Fruit fly (Drosophila melanogaster): ENCODE measurements around the gene CG17786.

CG17786 gene

DNA sequence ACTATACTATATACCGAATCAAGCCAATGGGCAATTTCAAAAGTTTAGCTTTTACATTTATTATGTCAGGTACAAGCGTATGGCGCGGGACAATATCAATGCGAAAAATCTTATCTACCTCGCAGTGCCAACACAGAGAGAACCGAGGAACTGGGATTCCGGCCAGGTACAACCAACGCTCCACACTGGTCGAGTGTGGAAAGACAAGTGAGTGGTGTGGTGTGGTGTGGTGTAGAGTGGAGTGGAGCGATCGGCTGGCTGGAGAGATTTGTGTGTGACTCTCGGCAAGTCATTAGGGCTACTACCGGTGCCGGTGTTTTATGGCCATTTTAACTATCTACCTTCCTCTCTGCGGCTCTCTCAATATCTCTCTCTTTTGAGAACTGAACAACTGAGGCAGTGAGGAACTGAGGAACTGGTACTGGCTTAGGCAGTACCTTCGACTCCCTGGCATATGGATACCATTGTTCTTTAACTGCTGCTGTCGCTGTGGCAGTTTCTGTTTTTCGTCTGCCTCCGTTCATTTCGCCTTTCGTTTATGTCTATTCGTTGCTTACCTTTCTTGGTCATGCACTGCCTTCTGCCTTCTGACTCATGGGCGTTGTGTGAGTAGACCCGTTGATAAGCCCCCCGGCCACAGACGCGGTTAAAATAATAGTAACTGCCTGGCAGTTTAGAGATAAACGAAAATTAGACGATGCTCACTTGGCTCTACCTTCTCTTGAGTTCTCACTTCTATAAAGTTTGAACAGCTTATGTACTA lies 40.9 kb upstream of the CG17786 start:
- TF ChIP-seq ttk (optimal IDR thresholded peaks at IDR 0.05) (no peak), insv (optimal IDR thresholded peaks at IDR 0.05) (no peak), psq (optimal IDR thresholded peaks at IDR 0.05) (no peak), h (optimal IDR thresholded peaks at IDR 0.05) (no peak), Myc (optimal IDR thresholded peaks at IDR 0.05) (no peak), Sin3A (optimal IDR thresholded peaks at IDR 0.05) (no peak)

DNA sequence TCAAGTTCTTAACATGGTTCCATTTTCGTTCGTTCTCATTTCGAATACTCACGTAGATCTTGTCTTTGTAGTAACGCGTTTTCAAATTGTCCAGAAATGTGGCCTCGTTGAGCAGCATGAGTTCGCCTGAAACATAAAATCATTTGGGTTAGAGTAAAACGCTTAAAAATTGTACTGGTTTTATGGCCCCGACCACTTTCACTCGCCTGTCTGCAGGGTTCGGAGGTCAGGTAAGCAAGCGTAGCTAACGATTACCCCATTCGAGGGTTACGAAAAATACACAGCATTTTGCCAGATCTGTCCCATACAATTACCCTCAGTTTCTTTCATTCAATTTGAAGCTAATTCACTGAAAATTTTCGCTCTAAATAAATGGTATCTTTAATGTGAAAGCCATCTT lies 39.8 kb upstream of the CG17786 start:
- no peak for TF ChIP-seq psq (optimal IDR thresholded peaks at IDR 0.05)
- TF ChIP-seq insv (optimal IDR thresholded peaks at IDR 0.05) = no peak
- no peak for TF ChIP-seq h (optimal IDR thresholded peaks at IDR 0.05)
- TF ChIP-seq Sin3A (optimal IDR thresholded peaks at IDR 0.05) = no peak
- no peak for TF ChIP-seq Myc (optimal IDR thresholded peaks at IDR 0.05)
- no peak for TF ChIP-seq ttk (optimal IDR thresholded peaks at IDR 0.05)

DNA sequence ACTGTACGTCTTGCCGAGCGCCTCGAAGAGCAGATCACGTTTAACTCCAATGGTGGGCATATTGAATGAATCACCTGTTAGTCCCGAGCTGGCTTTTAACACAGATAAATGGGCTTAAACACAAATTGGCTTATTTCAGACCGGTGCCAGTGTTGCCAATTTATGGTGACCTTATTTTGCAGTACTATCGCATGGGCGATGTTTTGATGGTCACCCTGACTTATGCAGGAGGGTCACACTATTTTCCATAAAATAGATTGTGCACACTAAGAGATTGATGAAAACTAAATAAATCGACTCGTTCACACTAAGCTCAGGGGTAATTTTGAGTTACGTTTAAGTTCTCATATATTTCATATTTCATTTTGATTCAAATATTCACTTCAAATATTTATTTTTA lies 34.0 kb upstream of the CG17786 start, which contains the start of gene beta-PheRS:
Gene beta-PheRS (minus strand): TSS at position 186 of the 400 bp plus-strand sequence.
- TF ChIP-seq psq (optimal IDR thresholded peaks at IDR 0.05) (no peak), h (optimal IDR thresholded peaks at IDR 0.05) (no peak), Myc (optimal IDR thresholded peaks at IDR 0.05) (no peak), Sin3A (optimal IDR thresholded peaks at IDR 0.05) (no peak), ttk (optimal IDR thresholded peaks at IDR 0.05) (no peak), insv (optimal IDR thresholded peaks at IDR 0.05) (no peak)

DNA sequence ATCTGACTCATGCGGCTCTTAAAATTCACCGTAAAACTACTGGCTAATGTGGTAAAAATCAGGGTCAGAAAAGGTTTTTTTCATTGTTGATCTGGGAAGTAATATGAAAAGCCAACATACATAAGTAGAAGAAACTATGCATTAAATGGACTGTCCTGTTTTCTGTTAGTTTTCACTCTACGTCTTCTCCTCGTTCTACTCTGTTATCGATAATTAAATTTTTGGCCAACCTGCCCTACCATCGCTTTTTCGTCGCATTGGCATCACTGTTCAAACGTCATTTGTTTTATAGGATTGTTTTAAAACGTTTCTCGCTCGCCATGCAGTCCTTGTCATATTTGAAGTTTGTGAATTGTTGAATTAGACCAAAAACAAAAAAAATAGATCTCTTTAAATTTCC lies 16.2 kb upstream of the CG17786 start:
- TF ChIP-seq Myc (optimal IDR thresholded peaks at IDR 0.05) (no peak), ttk (optimal IDR thresholded peaks at IDR 0.05) (no peak), insv (optimal IDR thresholded peaks at IDR 0.05) (no peak), h (optimal IDR thresholded peaks at IDR 0.05) (no peak), psq (optimal IDR thresholded peaks at IDR 0.05) (no peak), Sin3A (optimal IDR thresholded peaks at IDR 0.05) (no peak)

DNA sequence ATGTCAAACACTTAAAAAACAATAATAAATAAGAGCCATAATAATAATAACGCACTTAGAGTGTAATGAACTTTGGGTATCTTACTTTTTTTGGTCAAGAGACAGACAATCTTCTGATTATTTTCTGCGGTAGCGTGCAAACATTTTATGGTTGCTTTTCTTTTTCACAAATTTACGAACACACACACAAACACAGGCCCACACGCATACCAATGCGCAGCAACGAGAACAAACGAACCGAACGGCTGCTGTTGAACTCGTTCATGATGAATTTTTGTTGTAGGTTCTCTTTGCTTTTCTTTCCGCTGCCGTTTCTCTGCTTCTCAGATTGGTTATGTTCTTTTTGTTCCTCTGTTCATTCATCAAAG lies 15.6 kb upstream of the CG17786 start:
- peak; percentile 53 for TF ChIP-seq psq (optimal IDR thresholded peaks at IDR 0.05)
- TF ChIP-seq insv (optimal IDR thresholded peaks at IDR 0.05) = no peak

DNA sequence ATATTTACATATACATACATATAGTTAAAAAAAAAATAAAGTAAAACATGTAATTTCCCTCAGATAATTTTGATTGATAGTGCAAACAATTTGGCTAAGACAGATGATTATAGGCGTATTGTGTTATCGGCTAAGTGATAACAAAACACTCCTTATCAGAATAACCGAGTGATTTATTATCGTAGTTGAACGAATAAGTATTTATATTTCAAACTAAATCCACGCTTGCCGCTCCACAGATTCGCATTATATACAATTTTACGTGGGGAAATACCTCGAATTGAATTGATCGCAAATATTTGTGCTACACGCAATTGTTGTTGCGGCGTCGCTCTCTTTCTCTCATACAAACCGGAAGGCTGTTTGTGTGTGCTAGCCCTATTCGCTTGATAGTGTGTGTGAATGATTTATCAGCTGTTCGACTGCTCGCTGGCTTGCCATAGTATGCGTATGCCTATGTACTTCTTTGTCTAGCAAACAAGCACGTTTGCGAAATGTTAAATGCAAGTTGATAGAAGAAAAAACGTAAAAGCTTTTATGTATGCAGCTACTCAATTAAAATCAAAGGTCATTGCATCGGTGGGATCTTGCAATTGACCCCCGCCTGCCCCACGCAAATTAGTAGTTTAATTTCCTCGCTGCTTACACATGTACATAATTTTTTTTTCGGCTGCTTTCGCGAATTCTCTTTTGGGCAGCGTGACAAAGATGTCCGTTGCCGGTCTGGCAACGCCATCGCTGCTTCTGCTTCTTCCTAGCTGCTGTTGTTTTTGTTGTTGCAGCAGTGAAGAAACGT lies 15.0 kb upstream of the CG17786 start:
- TF ChIP-seq psq (optimal IDR thresholded peaks at IDR 0.05) = no peak
- TF ChIP-seq insv (optimal IDR thresholded peaks at IDR 0.05) = no peak
- no peak for TF ChIP-seq h (optimal IDR thresholded peaks at IDR 0.05)
- no peak for TF ChIP-seq ttk (optimal IDR thresholded peaks at IDR 0.05)
- TF ChIP-seq Sin3A (optimal IDR thresholded peaks at IDR 0.05) = no peak

DNA sequence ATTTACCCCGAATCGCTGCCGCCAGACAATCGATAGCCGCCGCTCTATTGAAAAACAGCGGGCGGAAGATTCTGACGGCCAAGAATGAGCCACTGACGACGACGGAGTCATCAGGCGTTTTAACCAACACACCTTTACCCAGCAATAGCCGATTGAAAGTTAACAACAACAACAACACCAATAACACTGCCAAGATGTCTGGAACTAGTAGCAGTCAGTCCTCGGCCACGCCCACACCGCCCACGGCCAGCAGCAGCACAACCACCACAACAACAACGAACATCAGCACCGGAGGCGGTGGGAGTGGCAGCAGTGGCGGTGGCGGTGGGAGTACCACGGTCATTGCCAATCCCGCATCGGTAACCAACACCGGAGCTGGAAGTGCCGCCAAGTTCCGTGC lies 13.4 kb upstream of the CG17786 start:
- TF ChIP-seq ttk (optimal IDR thresholded peaks at IDR 0.05) (peak; percentile 90), psq (optimal IDR thresholded peaks at IDR 0.05) (no peak)

DNA sequence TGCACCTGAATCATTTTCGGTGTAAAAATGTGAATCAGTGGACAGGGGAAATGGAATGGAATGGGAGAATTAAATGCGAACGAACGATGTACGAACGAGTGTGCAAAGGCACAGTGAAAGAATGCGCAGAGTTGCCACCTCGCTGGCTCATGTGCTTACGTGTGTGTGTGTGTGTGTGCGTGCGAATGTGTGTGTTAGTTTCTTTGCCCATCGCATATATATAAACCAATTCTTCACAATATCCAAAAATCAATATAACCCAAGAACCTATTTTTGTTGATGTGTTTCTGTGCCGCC lies 12.6 kb upstream of the CG17786 start:
- TF ChIP-seq Myc (optimal IDR thresholded peaks at IDR 0.05) = no peak
- TF ChIP-seq h (optimal IDR thresholded peaks at IDR 0.05) = no peak
- TF ChIP-seq psq (optimal IDR thresholded peaks at IDR 0.05) = peak; percentile 62

DNA sequence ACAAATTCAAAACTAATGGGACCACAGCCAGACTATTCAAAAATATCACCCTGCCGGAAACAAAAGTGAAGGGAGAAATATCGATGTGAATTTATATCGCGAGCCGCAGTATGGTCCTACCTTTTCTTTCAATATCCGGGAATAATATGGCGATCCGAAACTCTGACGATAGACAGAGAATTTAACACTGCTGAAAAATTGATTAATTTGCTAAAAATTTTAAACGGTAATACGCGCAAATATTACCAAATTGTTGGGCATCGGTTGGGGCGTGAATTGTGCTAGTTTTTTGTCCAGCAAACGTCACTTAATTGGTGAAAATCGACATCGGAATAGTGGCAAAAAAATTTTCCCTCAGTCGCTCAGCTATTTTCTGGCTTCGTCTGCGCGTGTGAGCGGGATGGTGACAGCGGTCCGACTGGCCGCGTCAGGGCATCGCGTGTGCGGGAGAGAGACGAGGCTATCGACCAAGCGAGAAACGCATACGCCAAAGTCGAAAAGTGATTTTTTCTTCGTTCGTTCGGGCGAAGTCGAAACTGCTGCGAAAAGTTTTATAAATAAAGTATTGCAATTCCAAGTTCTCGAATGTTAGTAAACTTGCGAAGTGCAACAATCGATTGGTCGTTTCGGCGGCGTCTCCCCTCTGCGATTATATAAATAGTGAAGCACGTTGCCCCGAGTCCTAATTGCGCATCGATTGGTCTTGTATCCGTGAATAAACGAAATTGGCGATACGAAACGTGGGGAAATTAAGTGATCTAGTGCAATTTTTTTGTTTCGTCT lies 12.1 kb upstream of the CG17786 start, which contains the start of gene mask:
Gene mask (plus strand): TSS at position 140 of the 783 bp plus-strand sequence.
- no peak for TF ChIP-seq psq (optimal IDR thresholded peaks at IDR 0.05)
- no peak for TF ChIP-seq insv (optimal IDR thresholded peaks at IDR 0.05)
- no peak for TF ChIP-seq Sin3A (optimal IDR thresholded peaks at IDR 0.05)
- TF ChIP-seq Myc (optimal IDR thresholded peaks at IDR 0.05) = no peak
- no peak for TF ChIP-seq h (optimal IDR thresholded peaks at IDR 0.05)
- no peak for TF ChIP-seq ttk (optimal IDR thresholded peaks at IDR 0.05)

DNA sequence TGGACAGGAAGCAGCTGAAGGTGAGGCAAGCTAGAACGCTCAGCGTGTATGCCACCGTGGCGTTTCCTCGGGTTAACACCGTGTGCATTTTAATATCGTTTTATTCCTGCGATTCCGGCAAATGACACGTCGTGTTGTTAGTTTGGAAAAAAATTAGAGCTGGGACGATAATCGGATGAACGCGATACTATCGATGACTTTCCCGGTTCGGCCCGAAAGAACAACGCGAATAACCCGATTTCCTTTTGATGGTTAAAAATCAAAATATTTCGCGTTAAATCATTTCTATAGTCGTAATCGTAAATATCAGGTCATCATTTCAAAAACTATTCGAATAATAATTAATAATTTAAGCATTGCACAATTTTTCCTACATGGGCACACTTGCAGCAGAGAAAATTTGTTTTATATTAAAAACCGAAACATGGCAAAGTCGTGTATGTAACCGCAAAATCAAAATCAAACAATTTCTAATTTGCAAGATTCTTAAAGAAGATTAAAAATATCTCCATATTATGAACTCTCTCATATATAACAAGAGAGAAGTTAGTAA lies 11.4 kb upstream of the CG17786 start, which contains the start of gene Spase22-23:
Gene Spase22-23 (minus strand): TSS at position 166 of the 553 bp plus-strand sequence.
- no peak for TF ChIP-seq h (optimal IDR thresholded peaks at IDR 0.05)
- TF ChIP-seq ttk (optimal IDR thresholded peaks at IDR 0.05) = no peak
- no peak for TF ChIP-seq Sin3A (optimal IDR thresholded peaks at IDR 0.05)
- no peak for TF ChIP-seq insv (optimal IDR thresholded peaks at IDR 0.05)
- no peak for TF ChIP-seq Myc (optimal IDR thresholded peaks at IDR 0.05)

DNA sequence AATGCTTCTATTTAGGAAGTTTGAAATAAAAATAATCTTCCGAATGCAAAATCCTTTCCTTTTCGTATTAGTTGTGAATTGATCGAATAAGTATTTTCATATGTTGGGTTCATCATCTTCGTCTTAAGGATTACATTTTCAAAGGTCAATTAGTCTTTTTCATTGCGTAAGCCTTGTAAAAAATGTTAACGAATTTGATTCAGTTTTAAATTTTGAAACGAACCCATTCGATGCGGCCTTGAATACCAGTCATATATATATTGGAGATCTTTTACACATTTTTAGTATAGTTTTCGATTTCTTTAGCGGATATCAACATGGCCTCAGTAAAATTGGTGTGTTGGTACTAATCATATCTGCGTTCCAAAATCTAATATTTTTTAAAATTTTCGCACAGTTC lies 10.2 kb upstream of the CG17786 start, which contains the start of gene Acp95EF:
Gene Acp95EF (plus strand): TSS at position 301 of the 400 bp plus-strand sequence.
- TF ChIP-seq Myc (optimal IDR thresholded peaks at IDR 0.05) (no peak), psq (optimal IDR thresholded peaks at IDR 0.05) (no peak), Sin3A (optimal IDR thresholded peaks at IDR 0.05) (no peak), h (optimal IDR thresholded peaks at IDR 0.05) (no peak)

DNA sequence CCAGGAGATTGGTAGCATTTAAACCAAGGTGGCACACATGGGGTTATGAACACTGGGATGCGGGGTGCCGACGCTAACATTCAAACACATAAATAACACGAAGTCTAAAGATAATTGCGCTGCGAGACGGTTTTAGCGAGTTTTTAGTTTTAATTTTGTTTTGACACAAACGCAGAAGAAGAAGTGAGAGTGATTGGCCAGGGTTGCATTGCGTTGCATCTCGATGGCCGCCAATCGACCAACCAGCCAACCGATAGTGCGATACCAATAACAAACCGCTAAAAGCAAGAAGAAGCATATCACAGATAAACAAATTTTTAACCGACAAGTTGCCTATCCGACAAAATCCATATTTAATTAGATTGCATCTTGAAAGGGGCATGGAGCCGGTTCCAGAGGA lies 8.2 kb upstream of the CG17786 start, which contains the start of the genes Spps and CG13609:
Gene Spps (minus strand): TSS at position 191 of the 400 bp plus-strand sequence.
Gene CG13609 (plus strand): TSS at position 280 of the 400 bp plus-strand sequence.
- TF ChIP-seq Sin3A (optimal IDR thresholded peaks at IDR 0.05) = no peak
- TF ChIP-seq h (optimal IDR thresholded peaks at IDR 0.05) = no peak
- TF ChIP-seq ttk (optimal IDR thresholded peaks at IDR 0.05) = no peak
- no peak for TF ChIP-seq insv (optimal IDR thresholded peaks at IDR 0.05)
- no peak for TF ChIP-seq Myc (optimal IDR thresholded peaks at IDR 0.05)
- no peak for TF ChIP-seq psq (optimal IDR thresholded peaks at IDR 0.05)

Data from Kc167 (cell line).